Worm (Caenorhabditis elegans): ENCODE data around the gene R05G6.10.

ce11 chrIV:7488457-7488783, 53.9 kb downstream of the R05G6.10 start:
- TF ChIP-seq unc-62 (GFP tag; optimal IDR thresholded peaks at IDR 0.05) (no peak), snpc-4 (tag; optimal IDR thresholded peaks at IDR 0.05) (no peak), dmd-4 (tag; optimal IDR thresholded peaks at IDR 0.05) (no peak), ztf-11 (tag; optimal IDR thresholded peaks at IDR 0.05) (no peak), elt-1 (tag; optimal IDR thresholded peaks at IDR 0.05) (no peak), C34F6.9 (tag; optimal IDR thresholded peaks at IDR 0.05) (no peak), lin-39 (tag; optimal IDR thresholded peaks at IDR 0.05) (no peak), ztf-1 (GFP tag; conservative IDR thresholded peaks at IDR 0.05) (no peak), aly-2 (tag; optimal IDR thresholded peaks at IDR 0.05) (no peak), unc-39 (tag; optimal IDR thresholded peaks at IDR 0.05) (no peak), egl-27 (tag; optimal IDR thresholded peaks at IDR 0.05) (no peak)
